Worm (Caenorhabditis elegans) whole organism, mixed stage, embryonic: Measurements from ENCODE around the gene fat-3.
A peak's percentile ranks its signal among the peaks of the same experiment; 100 is the strongest.

Experiments used
- drap-1 ChIP-seq: fragments of 200-800 bp; sonication (Bioruptor generic); optimal IDR thresholded peaks from 3 replicates; lab custom pipeline; 2018; ENCODE audit warnings: mild to moderate bottlenecking, missing genetic modification characterization, missing compliant biosample characterization
- elt-1 ChIP-seq: sonication (generic microtip); optimal IDR thresholded peaks from 2 replicates; lab custom pipeline; 2017; ENCODE audit warnings: missing genetic modification characterization, mild to moderate bottlenecking, missing compliant biosample characterization, antibody characterized with exemption, moderate library complexity, borderline replicate concordance; ENCODE audit not compliant: insufficient read depth
- elt-3 ChIP-seq: fragments of 150-350 bp; optimal IDR thresholded peaks from 2 replicates; lab custom pipeline; 2014; ENCODE audit warnings: missing biosample characterization, missing genetic modification characterization
- hlh-1 ChIP-seq: fragments of 150-350 bp; optimal IDR thresholded peaks from 2 replicates; lab custom pipeline; 2014; ENCODE audit warnings: missing biosample characterization, missing genetic modification reagents, missing genetic modification characterization
- lin-13 ChIP-seq: fragments of 150-350 bp; optimal IDR thresholded peaks from 2 replicates; lab custom pipeline; 2014; ENCODE audit warnings: missing biosample characterization, missing genetic modification characterization
- mep-1 ChIP-seq: fragments of 150-350 bp; optimal IDR thresholded peaks from 2 replicates; lab custom pipeline; 2017; ENCODE audit warnings: missing biosample characterization, missing genetic modification reagents, missing genetic modification characterization, inconsistent platforms
- nhr-12 ChIP-seq: fragments of 150-350 bp; optimal IDR thresholded peaks from 2 replicates; lab custom pipeline; 2014; ENCODE audit warnings: missing biosample characterization, missing genetic modification characterization
- nhr-28 ChIP-seq: fragments of 150-350 bp; optimal IDR thresholded peaks from 2 replicates; lab custom pipeline; 2014; ENCODE audit warnings: missing biosample characterization, missing genetic modification characterization
- nhr-76 ChIP-seq: sonication (generic microtip); optimal IDR thresholded peaks from 2 replicates; lab custom pipeline; 2017; ENCODE audit warnings: missing biosample characterization, missing genetic modification characterization
- pha-4 ChIP-seq: fragments of 150-350 bp; optimal IDR thresholded peaks from 2 replicates; lab custom pipeline; 2018; ENCODE audit warnings: missing biosample characterization, missing genetic modification reagents, missing genetic modification characterization
- sptf-1 ChIP-seq: sonication (generic microtip); optimal IDR thresholded peaks from 2 replicates; lab custom pipeline; 2017; ENCODE audit warnings: mild to moderate bottlenecking, missing genetic modification characterization, moderate library complexity, missing compliant biosample characterization

DNA sequence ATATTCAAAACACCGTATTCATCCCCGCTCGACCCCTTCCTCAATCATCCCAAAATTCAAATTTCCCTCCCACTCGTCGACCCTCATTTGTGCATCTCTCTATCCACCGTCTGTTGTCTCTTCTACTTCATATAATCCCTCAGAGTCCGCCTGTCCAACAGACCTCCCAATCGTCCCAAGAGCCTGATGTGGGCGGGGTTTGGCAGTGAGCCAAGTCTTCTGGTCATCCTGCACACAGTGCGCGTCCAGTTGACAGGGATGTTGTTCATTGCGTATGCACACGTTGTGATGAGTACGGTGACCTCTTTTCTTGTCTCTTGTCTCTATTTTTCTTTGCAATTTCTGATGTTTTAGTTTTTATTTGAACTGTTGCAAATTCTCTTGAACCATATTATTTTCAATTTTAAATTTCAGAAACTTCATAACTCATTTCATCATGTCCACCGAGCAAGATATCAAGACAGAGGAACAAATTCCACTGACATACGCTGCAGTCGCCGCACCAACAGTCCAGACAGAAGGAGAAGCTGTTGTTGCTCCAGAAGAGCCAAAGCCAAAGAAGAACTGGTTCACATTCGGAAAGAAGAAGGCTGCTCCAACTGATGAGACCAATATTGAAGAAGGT, 30.6 kb upstream of the fat-3 start, which contains the start of gene cav-1:
- TF ChIP-seq nhr-76 (no peak), mep-1 (tag; lab: Kevin White, UChicago) (no peak), sptf-1 (no peak), nhr-12 (tag; lab: Kevin White, UChicago) (no peak), lin-13 (tag; lab: Kevin White, UChicago) (peak; percentile 10), nhr-28 (no peak), drap-1 (GFP tag; lab: Kevin White, UChicago) (peak; percentile 30), pha-4 (tag; lab: Kevin White, UChicago) (no peak), elt-3 (no peak), elt-1 (tag; lab: Kevin White, UChicago) (no peak), hlh-1 (tag; lab: Kevin White, UChicago) (peak; percentile 72)
